Fruit fly (Drosophila melanogaster) whole organism, adult: Measurements from ENCODE around the gene Rtnl1.

Experiments used
- CG14711 ChIP-seq: fragments of 200-800 bp; sonication (Bioruptor generic); optimal IDR thresholded peaks from 2 replicates; lab custom pipeline; 2018; ENCODE audit warnings: missing biosample characterization, mild to moderate bottlenecking, missing genetic modification characterization, moderate library complexity
- CG33017 ChIP-seq: fragments of 200-800 bp; sonication (Bioruptor generic); optimal IDR thresholded peaks from 2 replicates; lab custom pipeline; 2018; ENCODE audit warnings: missing biosample characterization, mild to moderate bottlenecking, missing genetic modification characterization, moderate library complexity
- CG7045 ChIP-seq: fragments of 200-800 bp; sonication (Bioruptor generic); optimal IDR thresholded peaks from 2 replicates; lab custom pipeline; 2017; ENCODE audit warnings: missing biosample characterization, mild to moderate bottlenecking, missing genetic modification characterization
- CG7101 ChIP-seq: fragments of 200-800 bp; sonication (Bioruptor generic); optimal IDR thresholded peaks from 2 replicates; lab custom pipeline; 2018; ENCODE audit warnings: missing biosample characterization, mild to moderate bottlenecking, missing genetic modification characterization, moderate library complexity
- Crg-1 ChIP-seq: fragments of 200-800 bp; sonication (Bioruptor generic); optimal IDR thresholded peaks from 2 replicates; lab custom pipeline; 2016; ENCODE audit warnings: missing biosample characterization, missing genetic modification characterization
- Hr96 ChIP-seq: fragments of 200-800 bp; sonication (Bioruptor generic); optimal IDR thresholded peaks from 2 replicates; lab custom pipeline; 2016; ENCODE audit warnings: missing biosample characterization, missing genetic modification characterization
- bab1 ChIP-seq: fragments of 200-800 bp; sonication (Bioruptor generic); optimal IDR thresholded peaks from 3 replicates; lab custom pipeline; 2019; ENCODE audit warnings: missing biosample characterization, mild to moderate bottlenecking, missing genetic modification characterization, moderate library complexity
- kay ChIP-seq: fragments of 200-800 bp; sonication (Bioruptor generic); peaks from one replicate; lab custom pipeline; 2016; ENCODE audit warnings: missing biosample characterization, missing genetic modification characterization, borderline replicate concordance

dm6 chr2L:5031886-5032285, 22.4 kb upstream of the Rtnl1 start:
- no peak for TF ChIP-seq CG14711 (tag; lab: Kevin White, UChicago)
- no peak for TF ChIP-seq CG33017 (tag; lab: Kevin White, UChicago)
- TF ChIP-seq bab1 (GFP tag; lab: Kevin White, UChicago), result no peak
- TF ChIP-seq Hr96 (GFP tag; lab: Kevin White, UChicago), result no peak
- no peak for TF ChIP-seq CG7045
- TF ChIP-seq Crg-1, result no peak
- no peak for TF ChIP-seq kay
- no peak for TF ChIP-seq CG7101 (tag; lab: Kevin White, UChicago)
